Fruit fly (Drosophila melanogaster): ENCODE results near the gene Nin.
A peak's percentile ranks its signal among the peaks of the same experiment; 100 is the strongest.

Nin gene

DNA sequence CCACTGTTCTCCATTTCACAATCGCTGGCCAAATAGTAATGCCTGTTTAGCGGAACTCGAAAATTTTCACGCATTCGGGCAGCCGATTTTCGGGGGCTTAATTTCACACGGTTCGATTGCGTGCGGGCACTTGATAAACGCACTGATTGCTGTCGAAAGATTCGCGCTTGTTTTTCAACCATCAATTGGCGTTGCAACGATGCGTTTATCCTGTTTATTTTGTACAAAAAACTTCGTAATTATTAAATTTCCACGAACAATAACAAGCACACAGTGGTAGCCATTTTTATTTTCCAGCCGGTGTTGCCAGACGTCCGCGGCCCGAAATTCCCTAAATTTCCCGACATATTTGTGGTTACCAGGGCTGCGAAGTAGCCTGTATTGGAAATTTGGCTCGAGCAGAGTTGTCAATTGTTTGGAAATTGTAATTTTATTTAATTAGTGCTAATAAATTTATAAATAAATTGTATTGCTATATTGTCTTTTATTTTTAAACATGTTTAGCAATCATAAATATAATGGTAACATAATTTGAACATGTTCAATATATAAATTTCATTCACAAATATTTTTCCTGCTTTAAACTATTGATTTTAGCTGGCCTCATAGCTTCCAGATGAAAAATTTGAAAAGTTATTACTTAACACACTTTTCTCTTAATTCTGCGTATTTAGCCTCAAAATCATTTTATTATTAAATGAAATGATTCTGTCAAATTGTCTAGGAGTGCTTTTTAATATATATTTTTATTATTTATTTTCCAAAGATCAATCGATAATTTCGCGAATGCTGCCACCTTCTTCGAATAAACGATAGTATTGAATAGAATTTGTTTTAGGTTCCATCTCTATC lies 48.3 kb upstream of the Nin start, which contains the start of the genes Ncoa6 and cype:
TSS of gene Ncoa6 (minus strand) at position 270 of the 852 bp plus-strand sequence.
TSS of gene cype (plus strand) at position 814 of the 852 bp plus-strand sequence.
- TF ChIP-seq CG32264 (GFP tag; optimal IDR thresholded peaks at IDR 0.05) (no peak), dsf (GFP tag; optimal IDR thresholded peaks at IDR 0.05; ENCODE audit: borderline replicate concordance) (no peak), tai (GFP tag; optimal IDR thresholded peaks at IDR 0.05) (no peak), Dif (GFP tag; optimal IDR thresholded peaks at IDR 0.05; ENCODE audit: partially characterized antibody) (no peak), sv (GFP tag; optimal IDR thresholded peaks at IDR 0.05) (peak; percentile 60), Vsx2 (GFP tag; optimal IDR thresholded peaks at IDR 0.05; ENCODE audit: partially characterized antibody) (no peak), HLH106 (tag; optimal IDR thresholded peaks at IDR 0.05) (peak; percentile 73), CG9705 (GFP tag; optimal IDR thresholded peaks at IDR 0.05) (peak; percentile 29), Rel (GFP tag; optimal IDR thresholded peaks at IDR 0.05) (no peak), Rel (tag; optimal IDR thresholded peaks at IDR 0.05) (peak; percentile 64), N (GFP tag; optimal IDR thresholded peaks at IDR 0.05) (no peak), foxo (GFP tag; optimal IDR thresholded peaks at IDR 0.05) (peak in 1 of 2 experiments; percentile 56), rgr (GFP tag; optimal IDR thresholded peaks at IDR 0.05) (peak; percentile 25), h (GFP tag; optimal IDR thresholded peaks at IDR 0.05) (peak; percentile 15), woc (GFP tag; optimal IDR thresholded peaks at IDR 0.05) (peak; percentile 6), brk (GFP tag; optimal IDR thresholded peaks at IDR 0.05) (peak; percentile 71), fru (GFP tag; optimal IDR thresholded peaks at IDR 0.05) (no peak), jim (GFP tag; optimal IDR thresholded peaks at IDR 0.05) (no peak), pan (optimal IDR thresholded peaks at IDR 0.05) (no peak), Hr78 (GFP tag; optimal IDR thresholded peaks at IDR 0.05) (no peak), dmrt93B (GFP tag; optimal IDR thresholded peaks at IDR 0.05) (peak; percentile 12), GATAd (GFP tag; optimal IDR thresholded peaks at IDR 0.05) (no peak), Dfd (GFP tag; optimal IDR thresholded peaks at IDR 0.05) (no peak), dl (GFP tag; optimal IDR thresholded peaks at IDR 0.05; ENCODE audit: insufficient read depth in 1 of 2, partially characterized antibody in 2 of 2) (no peak), usp (GFP tag; optimal IDR thresholded peaks at IDR 0.05) (no peak), Hr83 (GFP tag; optimal IDR thresholded peaks at IDR 0.05; ENCODE audit: poor library complexity, severe bottlenecking) (peak; percentile 72), Abd-B (GFP tag; optimal IDR thresholded peaks at IDR 0.05) (no peak), Jra (GFP tag; optimal IDR thresholded peaks at IDR 0.05) (peak; percentile 15), CrebA (GFP tag; optimal IDR thresholded peaks at IDR 0.05; ENCODE audit: borderline replicate concordance) (no peak), lola (GFP tag; optimal IDR thresholded peaks at IDR 0.05) (no peak), psq (GFP tag; optimal IDR thresholded peaks at IDR 0.05) (peak; percentile 7), Mio (GFP tag; optimal IDR thresholded peaks at IDR 0.05) (no peak), OdsH (GFP tag; optimal IDR thresholded peaks at IDR 0.05) (peak; percentile 19), Hnf4 (GFP tag; optimal IDR thresholded peaks at IDR 0.05) (peak; percentile 8), ey (GFP tag; optimal IDR thresholded peaks at IDR 0.05) (peak; percentile 24), Sp1 (GFP tag; optimal IDR thresholded peaks at IDR 0.05) (peak; percentile 55), Myc (optimal IDR thresholded peaks at IDR 0.05) (no peak), br (GFP tag; optimal IDR thresholded peaks at IDR 0.05) (no peak), sage (GFP tag; optimal IDR thresholded peaks at IDR 0.05) (no peak)
